Worm (Caenorhabditis elegans): ENCODE results near the gene Y49F6B.13.

Y49F6B.13 gene

DNA sequence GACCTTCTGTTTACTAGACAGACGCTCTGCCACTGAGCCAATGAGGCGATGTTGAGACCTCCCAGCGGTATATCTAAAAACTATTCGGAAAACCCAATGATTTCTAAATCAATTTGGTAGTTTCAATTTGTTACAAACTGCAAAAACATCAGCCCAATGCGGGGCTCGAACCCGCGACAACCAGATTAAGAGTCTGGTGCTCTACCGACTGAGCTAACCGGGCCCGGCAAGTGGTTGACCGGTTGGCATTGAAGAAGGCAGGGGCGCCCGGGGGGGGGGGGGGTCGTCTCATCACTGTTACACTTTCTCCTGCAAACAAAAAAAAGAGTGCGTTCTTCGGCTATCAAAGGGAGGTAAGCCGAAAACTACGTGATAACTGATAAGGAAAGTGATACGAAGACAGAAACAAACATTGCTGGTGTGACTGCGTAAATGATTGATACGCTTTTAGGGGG lies 32.2 kb downstream of the Y49F6B.13 start:
- peak; percentile 70 for TF ChIP-seq B0310.2 (tag; optimal IDR thresholded peaks at IDR 0.05)
- peak; percentile 39 for TF ChIP-seq ets-7 (tag; optimal IDR thresholded peaks at IDR 0.05)
- TF ChIP-seq scrt-1 (GFP tag; IDR thresholded peaks at IDR 0.05) = peak; percentile 74
- peak; percentile 73 for TF ChIP-seq flt-1 (GFP tag; IDR thresholded peaks at IDR 0.05)
- TF ChIP-seq ceh-36 (tag; optimal IDR thresholded peaks at IDR 0.05) = peak; percentile 76
- peak; percentile 67 for TF ChIP-seq tbx-11 (GFP tag; IDR thresholded peaks at IDR 0.05)
- peak; percentile 13 for TF ChIP-seq F13C5.2 (tag; optimal IDR thresholded peaks at IDR 0.05)
- peak; percentile 67 for TF ChIP-seq aly-1 (tag; optimal IDR thresholded peaks at IDR 0.05)
- no peak for TF ChIP-seq tra-4 (tag; optimal IDR thresholded peaks at IDR 0.05)
- peak; percentile 35 for TF ChIP-seq ceh-13 (GFP tag; optimal IDR thresholded peaks at IDR 0.05)
- TF ChIP-seq hmbx-1 (tag; optimal IDR thresholded peaks at IDR 0.05) = no peak
- TF ChIP-seq tbx-37 (GFP tag; conservative IDR thresholded peaks at IDR 0.05) = peak; percentile 48
- no peak for TF ChIP-seq ama-1 (optimal IDR thresholded peaks at IDR 0.05)
- TF ChIP-seq hnd-1 (tag; optimal IDR thresholded peaks at IDR 0.05) = peak; percentile 62
- TF ChIP-seq hmg-4 (GFP tag; optimal IDR thresholded peaks at IDR 0.05) = peak; percentile 71
- TF ChIP-seq sea-1 (GFP tag; conservative IDR thresholded peaks at IDR 0.05) = peak; percentile 52; the same call in 1 of the 2 replicates
- peak; percentile 84 for TF ChIP-seq pes-1 (GFP tag; IDR thresholded peaks at IDR 0.05)

- TF ChIP-seq ceh-36 (tag; optimal IDR thresholded peaks at IDR 0.05) = no peak
- no peak for TF ChIP-seq sea-1 (GFP tag; conservative IDR thresholded peaks at IDR 0.05)
- TF ChIP-seq B0310.2 (tag; optimal IDR thresholded peaks at IDR 0.05) = no peak
- TF ChIP-seq ceh-13 (GFP tag; optimal IDR thresholded peaks at IDR 0.05) = no peak
- TF ChIP-seq flt-1 (GFP tag; IDR thresholded peaks at IDR 0.05) = no peak
- TF ChIP-seq aly-1 (tag; optimal IDR thresholded peaks at IDR 0.05) = no peak
- TF ChIP-seq ama-1 (optimal IDR thresholded peaks at IDR 0.05) = no peak
- no peak for TF ChIP-seq tbx-37 (GFP tag; conservative IDR thresholded peaks at IDR 0.05)
- no peak for TF ChIP-seq F13C5.2 (tag; optimal IDR thresholded peaks at IDR 0.05)
- no peak for TF ChIP-seq ets-7 (tag; optimal IDR thresholded peaks at IDR 0.05)
- no peak for TF ChIP-seq hmg-4 (GFP tag; optimal IDR thresholded peaks at IDR 0.05)
- TF ChIP-seq tra-4 (tag; optimal IDR thresholded peaks at IDR 0.05) = no peak
- no peak for TF ChIP-seq hmbx-1 (tag; optimal IDR thresholded peaks at IDR 0.05)
- no peak for TF ChIP-seq scrt-1 (GFP tag; IDR thresholded peaks at IDR 0.05)
- no peak for TF ChIP-seq hnd-1 (tag; optimal IDR thresholded peaks at IDR 0.05)
- TF ChIP-seq tbx-11 (GFP tag; IDR thresholded peaks at IDR 0.05) = no peak
These were observed 33.2 kb downstream of the Y49F6B.13 start for ce11 chrII:3438280-3438679.

- no peak for TF ChIP-seq pes-1 (GFP tag; IDR thresholded peaks at IDR 0.05)
- TF ChIP-seq tbx-11 (GFP tag; IDR thresholded peaks at IDR 0.05) = 0 out of 2 replicates have a peak, but pooled peaks have one; percentile 21
These were observed 34.1 kb downstream of the Y49F6B.13 start for ce11 chrII:3437393-3437792.

- no peak for TF ChIP-seq tbx-37 (GFP tag; conservative IDR thresholded peaks at IDR 0.05)
- no peak for TF ChIP-seq aly-1 (tag; optimal IDR thresholded peaks at IDR 0.05)
- TF ChIP-seq scrt-1 (GFP tag; IDR thresholded peaks at IDR 0.05) = no peak
- TF ChIP-seq ceh-13 (GFP tag; optimal IDR thresholded peaks at IDR 0.05) = no peak
- no peak for TF ChIP-seq tbx-11 (GFP tag; IDR thresholded peaks at IDR 0.05)
- no peak for TF ChIP-seq pes-1 (GFP tag; IDR thresholded peaks at IDR 0.05)
- TF ChIP-seq hmg-4 (GFP tag; optimal IDR thresholded peaks at IDR 0.05) = no peak
- TF ChIP-seq tra-4 (tag; optimal IDR thresholded peaks at IDR 0.05) = no peak
- no peak for TF ChIP-seq B0310.2 (tag; optimal IDR thresholded peaks at IDR 0.05)
- TF ChIP-seq hnd-1 (tag; optimal IDR thresholded peaks at IDR 0.05) = no peak
- no peak for TF ChIP-seq flt-1 (GFP tag; IDR thresholded peaks at IDR 0.05)
- TF ChIP-seq ets-7 (tag; optimal IDR thresholded peaks at IDR 0.05) = no peak
- no peak for TF ChIP-seq F13C5.2 (tag; optimal IDR thresholded peaks at IDR 0.05)
- no peak for TF ChIP-seq sea-1 (GFP tag; conservative IDR thresholded peaks at IDR 0.05)
- TF ChIP-seq ama-1 (optimal IDR thresholded peaks at IDR 0.05) = no peak
- no peak for TF ChIP-seq hmbx-1 (tag; optimal IDR thresholded peaks at IDR 0.05)
- TF ChIP-seq ceh-36 (tag; optimal IDR thresholded peaks at IDR 0.05) = no peak
These were observed 35.1 kb downstream of the Y49F6B.13 start, which contains the start of gene skpo-2 for ce11 chrII:3436412-3436811. skpo-2 (minus strand) TSS chrII:3436512.

ce11 chrII:3434893-3435503 lies 36.5 kb downstream of the Y49F6B.13 start:
- no peak for TF ChIP-seq tbx-37 (GFP tag; conservative IDR thresholded peaks at IDR 0.05)
- no peak for TF ChIP-seq ama-1 (optimal IDR thresholded peaks at IDR 0.05)
- TF ChIP-seq ets-7 (tag; optimal IDR thresholded peaks at IDR 0.05) = no peak
- no peak for TF ChIP-seq sea-1 (GFP tag; conservative IDR thresholded peaks at IDR 0.05)

DNA sequence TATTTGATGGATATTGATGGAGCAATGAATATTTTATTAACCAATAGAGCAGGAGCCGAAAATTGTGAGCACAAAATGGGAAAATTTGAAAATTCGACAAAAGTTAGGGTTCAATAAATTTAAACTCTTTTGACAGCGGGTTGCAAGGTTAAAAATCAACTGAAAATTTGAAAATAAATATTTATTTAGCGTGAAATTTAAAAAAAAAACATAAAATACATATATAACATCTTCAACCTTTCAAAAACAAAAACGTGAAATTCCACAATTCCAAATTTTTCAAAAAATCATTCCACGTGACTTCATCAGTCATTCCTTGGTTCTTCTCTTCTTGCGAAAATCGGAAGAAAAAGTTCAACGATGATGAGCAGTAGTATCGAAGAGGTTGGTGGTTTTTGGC lies 42.1 kb downstream of the Y49F6B.13 start, which contains the start of gene C16C8.18:
Gene C16C8.18, plus strand, starts transcription at position 301 of the 400 bp plus-strand sequence.
- TF ChIP-seq tbx-37 (GFP tag; conservative IDR thresholded peaks at IDR 0.05) (no peak), tbx-11 (GFP tag; IDR thresholded peaks at IDR 0.05) (no peak), F13C5.2 (tag; optimal IDR thresholded peaks at IDR 0.05) (no peak), aly-1 (tag; optimal IDR thresholded peaks at IDR 0.05) (no peak), sea-1 (GFP tag; conservative IDR thresholded peaks at IDR 0.05) (no peak), ceh-13 (GFP tag; optimal IDR thresholded peaks at IDR 0.05) (no peak), B0310.2 (tag; optimal IDR thresholded peaks at IDR 0.05) (no peak), ama-1 (optimal IDR thresholded peaks at IDR 0.05) (no peak)

- TF ChIP-seq tbx-11 (GFP tag; IDR thresholded peaks at IDR 0.05) = no peak
- TF ChIP-seq tbx-37 (GFP tag; conservative IDR thresholded peaks at IDR 0.05) = no peak
- no peak for TF ChIP-seq aly-1 (tag; optimal IDR thresholded peaks at IDR 0.05)
- TF ChIP-seq tra-4 (tag; optimal IDR thresholded peaks at IDR 0.05) = no peak
- TF ChIP-seq ceh-13 (GFP tag; optimal IDR thresholded peaks at IDR 0.05) = no peak
- no peak for TF ChIP-seq scrt-1 (GFP tag; IDR thresholded peaks at IDR 0.05)
- no peak for TF ChIP-seq B0310.2 (tag; optimal IDR thresholded peaks at IDR 0.05)
- TF ChIP-seq flt-1 (GFP tag; IDR thresholded peaks at IDR 0.05) = no peak
These were observed 43.3 kb downstream of the Y49F6B.13 start for ce11 chrII:3428158-3428704.
